Fruit fly (Drosophila melanogaster): ENCODE results near the gene CG4935.

CG4935 gene

DNA sequence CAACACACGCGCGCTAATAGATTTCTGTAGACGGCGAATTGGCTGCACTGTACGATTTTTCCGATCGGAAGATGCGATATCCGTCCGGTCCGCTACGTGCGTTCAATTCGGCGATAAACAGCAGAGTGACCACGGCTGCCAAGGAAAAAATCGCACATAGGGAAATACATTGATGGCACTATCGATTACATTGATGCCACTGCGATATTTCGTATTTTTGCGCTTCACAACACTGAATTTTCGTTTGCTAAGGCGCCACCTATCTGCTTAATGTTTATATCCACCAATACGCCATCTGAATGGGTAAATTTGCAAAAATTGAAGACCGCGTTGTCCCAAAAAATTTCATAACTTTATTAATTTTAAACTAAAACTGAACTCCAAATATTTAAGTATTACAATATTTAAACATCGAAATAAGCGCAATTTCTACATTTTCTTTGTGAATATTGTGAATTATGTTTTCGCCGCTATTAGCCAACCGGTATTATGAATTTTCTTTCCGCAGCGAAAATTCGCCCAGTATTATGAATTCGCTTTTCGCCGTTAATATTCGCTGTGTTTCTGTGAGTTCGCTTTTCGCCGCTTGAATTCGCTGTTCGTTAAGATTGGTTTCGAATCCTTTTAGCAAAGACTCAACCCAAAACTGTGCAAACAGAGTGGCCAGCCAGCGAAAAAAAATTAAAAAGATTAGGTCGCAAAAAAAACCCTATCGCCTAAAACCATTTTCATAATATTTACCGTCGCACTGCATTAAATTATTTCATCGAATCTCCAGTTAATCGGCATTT is 25.9 kb downstream of the CG4935 start, which contains the start of the genes crp and pkaap (continued):
- TF ChIP-seq CG13894 (tag; optimal IDR thresholded peaks at IDR 0.05), result peak; percentile 89
- no peak for TF ChIP-seq sna (GFP tag; IDR thresholded peaks at IDR 0.05; ENCODE audit: partially characterized antibody)
- TF ChIP-seq Dip3 (GFP tag; optimal IDR thresholded peaks at IDR 0.05), result peak; percentile 77
- TF ChIP-seq ind (GFP tag; optimal IDR thresholded peaks at IDR 0.05), result peak; percentile 83
- peak; percentile 91 for TF ChIP-seq Lhr (GFP tag; optimal IDR thresholded peaks at IDR 0.05)
- no peak for TF ChIP-seq ci (GFP tag; IDR thresholded peaks at IDR 0.05)
- peak; percentile 79 for TF ChIP-seq CG4282 (GFP tag; optimal IDR thresholded peaks at IDR 0.05)
- peak; percentile 22 for TF ChIP-seq CG14965 (GFP tag; optimal IDR thresholded peaks at IDR 0.05; ENCODE audit: borderline replicate concordance)
- peak; percentile 68 for TF ChIP-seq ems (GFP tag; optimal IDR thresholded peaks at IDR 0.05)
- TF ChIP-seq eve (GFP tag; optimal IDR thresholded peaks at IDR 0.05), result no peak
- peak; percentile 82 for TF ChIP-seq emc (GFP tag; optimal IDR thresholded peaks at IDR 0.05)
- no peak for TF ChIP-seq CG14014 (GFP tag; IDR thresholded peaks at IDR 0.05)
- TF ChIP-seq croc (GFP tag; conservative IDR thresholded peaks at IDR 0.05), result peak; percentile 26; the same call in 1 of the 3 replicates
- TF ChIP-seq Asciz (GFP tag; optimal IDR thresholded peaks at IDR 0.05), result peak; percentile 66
- peak; percentile 86 for TF ChIP-seq CG4854 (GFP tag; optimal IDR thresholded peaks at IDR 0.05)
- TF ChIP-seq Dfd (GFP tag; optimal IDR thresholded peaks at IDR 0.05), result no peak
- TF ChIP-seq CG43689 (GFP tag; IDR thresholded peaks at IDR 0.05), result no peak
- no peak for TF ChIP-seq mld (GFP tag; IDR thresholded peaks at IDR 0.05; ENCODE audit: partially characterized antibody)
- TF ChIP-seq slou (GFP tag; optimal IDR thresholded peaks at IDR 0.05), result peak; percentile 86
- no peak for TF ChIP-seq CG14667 (GFP tag; IDR thresholded peaks at IDR 0.05)
- no peak for TF ChIP-seq CG10274 (GFP tag; optimal IDR thresholded peaks at IDR 0.05)
- TF ChIP-seq HLH54F (GFP tag; optimal IDR thresholded peaks at IDR 0.05), result peak; percentile 89
- peak; percentile 87 for TF ChIP-seq jumu (GFP tag; optimal IDR thresholded peaks at IDR 0.05)
- peak; percentile 67 for TF ChIP-seq PHDP (tag; optimal IDR thresholded peaks at IDR 0.05)
- peak; percentile 51; the same call in 1 of the 3 replicates for TF ChIP-seq CG7357 (GFP tag; IDR thresholded peaks at IDR 0.05)
- no peak for TF ChIP-seq E2f1 (GFP tag; IDR thresholded peaks at IDR 0.05)
- peak; percentile 63 for TF ChIP-seq dmrt11E (tag; optimal IDR thresholded peaks at IDR 0.05)
- TF ChIP-seq CG13624 (GFP tag; optimal IDR thresholded peaks at IDR 0.05), result peak; percentile 78
- no peak for TF ChIP-seq CG10321 (GFP tag; IDR thresholded peaks at IDR 0.05)
- peak; percentile 57 for TF ChIP-seq CG3281 (GFP tag; optimal IDR thresholded peaks at IDR 0.05)
- peak; percentile 75 for TF ChIP-seq YL-1 (GFP tag; optimal IDR thresholded peaks at IDR 0.05)
- TF ChIP-seq HmgZ (tag; optimal IDR thresholded peaks at IDR 0.05), result peak; percentile 78
- TF ChIP-seq Drgx (GFP tag; IDR thresholded peaks at IDR 0.05), result no peak
- TF ChIP-seq nau (GFP tag; optimal IDR thresholded peaks at IDR 0.05), result no peak
- TF ChIP-seq caup (GFP tag; optimal IDR thresholded peaks at IDR 0.05; ENCODE audit: severe bottlenecking), result peak; percentile 87
- TF ChIP-seq Kr (GFP tag; optimal IDR thresholded peaks at IDR 0.05), result no peak
- peak; percentile 27 for TF ChIP-seq Sry-β (GFP tag; optimal IDR thresholded peaks at IDR 0.05)
- peak; percentile 92 for TF ChIP-seq CG2120 (GFP tag; optimal IDR thresholded peaks at IDR 0.05)
- peak; percentile 74 for TF ChIP-seq unpg (GFP tag; optimal IDR thresholded peaks at IDR 0.05)
- TF ChIP-seq zf30C (GFP tag; optimal IDR thresholded peaks at IDR 0.05), result peak; percentile 71
- TF ChIP-seq CG6254 (GFP tag; optimal IDR thresholded peaks at IDR 0.05), result peak; percentile 42
- TF ChIP-seq CG12659 (GFP tag; optimal IDR thresholded peaks at IDR 0.05), result peak; percentile 83
- no peak for TF ChIP-seq cg (GFP tag; optimal IDR thresholded peaks at IDR 0.05)
- peak; percentile 54 for TF ChIP-seq CG17385 (GFP tag; optimal IDR thresholded peaks at IDR 0.05)
- TF ChIP-seq gce (GFP tag; IDR thresholded peaks at IDR 0.05), result no peak
- no peak for TF ChIP-seq CG9932 (GFP tag; IDR thresholded peaks at IDR 0.05)
- peak; percentile 58 for TF ChIP-seq CG13775 (GFP tag; optimal IDR thresholded peaks at IDR 0.05)
- TF ChIP-seq Gsc (GFP tag; IDR thresholded peaks at IDR 0.05), result no peak
- TF ChIP-seq CG4360 (GFP tag; IDR thresholded peaks at IDR 0.05), result no peak
